Worm (Caenorhabditis elegans) whole organism, midembryonic: ENCODE measurements around the gene srbc-65.
"Not testable (repeated sequence)": the region's sequence is repeated elsewhere in the genome, so short reads cannot be mapped to it uniquely, and the experiment has no call there.

Source experiments
- T22C8.4 ChIP-seq: fragments of 200-800 bp; sonication (Bioruptor generic); IDR thresholded peaks from 2 replicates; pipeline ENCODE4 v1.3.6; 2022; ENCODE audit warnings: missing genetic modification characterization, missing compliant biosample characterization
- cog-1 ChIP-seq: sonication (generic microtip); optimal IDR thresholded peaks from 2 replicates; lab custom pipeline; 2016; ENCODE audit warnings: missing genetic modification characterization, missing compliant biosample characterization
- flt-1 ChIP-seq: fragments of 200-800 bp; sonication (Bioruptor generic); IDR thresholded peaks from 2 replicates; pipeline ENCODE4 v1.3.6; 2022; ENCODE audit warnings: missing genetic modification characterization, missing compliant biosample characterization
- klf-2 ChIP-seq: fragments of 200-800 bp; sonication (Bioruptor generic); conservative IDR thresholded peaks from 2 replicates; pipeline ENCODE4 v1.3.6; 2022; ENCODE audit warnings: missing genetic modification reagents, missing genetic modification characterization, missing compliant biosample characterization
- med-1 ChIP-seq: sonication (generic microtip); optimal IDR thresholded peaks from 2 replicates; lab custom pipeline; 2017; ENCODE audit warnings: missing genetic modification characterization, mild to moderate bottlenecking, missing compliant biosample characterization, antibody characterized with exemption, missing genetic modification reagents; ENCODE audit not compliant: insufficient read depth
- ref-1 ChIP-seq: fragments of 200-800 bp; sonication (Bioruptor generic); conservative IDR thresholded peaks from 2 replicates; pipeline ENCODE4 v1.3.6; 2022; ENCODE audit warnings: missing genetic modification reagents, missing genetic modification characterization, missing compliant biosample characterization
- tab-1 ChIP-seq: fragments of 200-800 bp; sonication (Bioruptor generic); IDR thresholded peaks from 2 replicates; pipeline ENCODE4 v1.3.6; 2022; ENCODE audit warnings: missing genetic modification characterization, missing compliant biosample characterization
- ztf-23 ChIP-seq: fragments of 200-800 bp; sonication (Bioruptor generic); IDR thresholded peaks from 2 replicates; pipeline ENCODE4 v1.3.6; 2022; ENCODE audit warnings: missing genetic modification reagents, missing genetic modification characterization, missing compliant biosample characterization
- ztf-29 ChIP-seq: fragments of 200-800 bp; sonication (Bioruptor generic); IDR thresholded peaks from 2 replicates; pipeline ENCODE4 v1.3.6; 2022; ENCODE audit warnings: missing genetic modification reagents, missing genetic modification characterization, missing compliant biosample characterization

The srbc-65 gene

DNA sequence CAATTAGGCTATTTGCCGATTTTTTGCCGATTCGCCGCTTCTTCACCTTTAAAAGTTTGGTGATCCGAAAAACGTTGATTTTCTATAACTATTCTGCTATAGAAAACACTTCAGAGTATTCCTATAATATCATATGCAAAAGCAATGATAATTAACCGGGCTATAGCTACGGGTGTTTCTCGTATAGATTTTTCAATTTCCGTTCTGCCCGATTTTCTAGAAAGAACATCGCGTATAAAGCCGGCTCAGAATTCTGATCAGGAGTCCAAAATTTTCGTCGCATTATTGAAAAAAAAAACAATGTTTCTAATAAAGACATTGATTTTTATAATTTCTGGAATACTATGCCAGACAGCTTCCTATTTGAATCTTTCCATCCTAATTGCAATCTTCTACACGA, at the start of gene srbc-65:
TSS of gene srbc-65 (plus strand) at position 301 of the 400 bp plus-strand sequence.
- TF ChIP-seq flt-1 (GFP tag; lab: Robert Waterston, UW) (no peak), med-1 (GFP tag; lab: Kevin White, UChicago) (no peak), tab-1 (GFP tag; lab: Robert Waterston, UW) (no peak), ztf-23 (GFP tag; lab: Robert Waterston, UW) (no peak), T22C8.4 (GFP tag; lab: Robert Waterston, UW) (no peak), ref-1 (GFP tag; lab: Robert Waterston, UW) (no peak)

DNA sequence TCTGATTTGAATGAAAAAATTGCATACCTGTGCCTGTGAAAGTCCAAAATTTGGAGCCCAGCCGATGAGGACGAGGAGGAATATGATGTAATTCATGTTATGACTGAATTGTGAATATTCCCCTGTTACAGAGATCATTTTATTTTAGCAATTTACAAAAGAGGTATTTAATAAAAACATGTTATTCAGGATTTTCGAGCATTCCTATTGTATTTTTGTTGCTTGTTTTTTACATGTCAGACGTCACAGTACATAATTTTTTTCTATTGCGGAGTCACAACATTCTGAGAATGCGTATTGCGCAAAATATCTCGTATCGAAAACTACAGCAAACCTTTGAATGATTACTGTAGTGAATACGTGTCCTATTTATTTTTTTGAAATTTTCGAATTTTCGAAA, 47.6 kb upstream of the srbc-65 start, which contains the start of gene F36D3.14:
TSS of gene F36D3.14 (minus strand) at position 101 of the 400 bp plus-strand sequence.
- TF ChIP-seq T22C8.4 (GFP tag; lab: Robert Waterston, UW) (no peak), ref-1 (GFP tag; lab: Robert Waterston, UW) (no peak), med-1 (GFP tag; lab: Kevin White, UChicago) (no peak), klf-2 (GFP tag; lab: Robert Waterston, UW) (no peak), tab-1 (GFP tag; lab: Robert Waterston, UW) (no peak), flt-1 (GFP tag; lab: Robert Waterston, UW) (no peak), ztf-23 (GFP tag; lab: Robert Waterston, UW) (no peak), ztf-29 (no peak), cog-1 (tag; lab: Kevin White, UChicago) (no peak)

ce11 chrV:16505828-16506227, 45.0 kb upstream of the srbc-65 start, which contains the start of gene nhr-54:
TSS of gene nhr-54 (minus strand) at chrV:16505928.
- TF ChIP-seq ztf-23 (GFP tag; lab: Robert Waterston, UW), result no peak
- TF ChIP-seq flt-1 (GFP tag; lab: Robert Waterston, UW), result no peak
- no peak for TF ChIP-seq klf-2 (GFP tag; lab: Robert Waterston, UW)
- TF ChIP-seq cog-1 (tag; lab: Kevin White, UChicago), result no peak
- TF ChIP-seq ztf-29, result no peak
- TF ChIP-seq T22C8.4 (GFP tag; lab: Robert Waterston, UW), result no peak
- no peak for TF ChIP-seq med-1 (GFP tag; lab: Kevin White, UChicago)
- no peak for TF ChIP-seq tab-1 (GFP tag; lab: Robert Waterston, UW)
- TF ChIP-seq ref-1 (GFP tag; lab: Robert Waterston, UW), result no peak

DNA sequence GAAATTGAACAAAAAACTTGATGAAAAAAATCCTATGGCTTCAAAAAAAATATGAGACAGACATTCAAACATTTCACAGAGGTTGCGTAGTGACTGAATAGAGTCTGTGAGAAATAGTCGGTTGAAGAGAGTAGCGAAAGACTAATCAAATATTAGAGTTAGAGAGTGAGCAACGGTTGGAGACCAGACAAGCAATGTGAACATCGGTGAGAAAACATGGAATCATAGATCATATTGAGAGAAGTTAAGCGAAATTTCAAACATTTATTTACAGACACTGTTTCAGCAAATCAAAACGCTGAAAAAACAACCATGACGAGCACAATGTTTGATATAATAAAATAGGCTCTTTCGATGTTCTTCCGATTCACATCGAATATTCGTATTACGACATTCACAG, 44.1 kb upstream of the srbc-65 start:
- TF ChIP-seq cog-1 (tag; lab: Kevin White, UChicago), result no peak
- no peak for TF ChIP-seq ref-1 (GFP tag; lab: Robert Waterston, UW)
- TF ChIP-seq ztf-23 (GFP tag; lab: Robert Waterston, UW), result no peak
- no peak for TF ChIP-seq klf-2 (GFP tag; lab: Robert Waterston, UW)
- no peak for TF ChIP-seq med-1 (GFP tag; lab: Kevin White, UChicago)
- TF ChIP-seq T22C8.4 (GFP tag; lab: Robert Waterston, UW), result no peak
- no peak for TF ChIP-seq ztf-29
- TF ChIP-seq tab-1 (GFP tag; lab: Robert Waterston, UW), result no peak
- TF ChIP-seq flt-1 (GFP tag; lab: Robert Waterston, UW), result no peak

DNA sequence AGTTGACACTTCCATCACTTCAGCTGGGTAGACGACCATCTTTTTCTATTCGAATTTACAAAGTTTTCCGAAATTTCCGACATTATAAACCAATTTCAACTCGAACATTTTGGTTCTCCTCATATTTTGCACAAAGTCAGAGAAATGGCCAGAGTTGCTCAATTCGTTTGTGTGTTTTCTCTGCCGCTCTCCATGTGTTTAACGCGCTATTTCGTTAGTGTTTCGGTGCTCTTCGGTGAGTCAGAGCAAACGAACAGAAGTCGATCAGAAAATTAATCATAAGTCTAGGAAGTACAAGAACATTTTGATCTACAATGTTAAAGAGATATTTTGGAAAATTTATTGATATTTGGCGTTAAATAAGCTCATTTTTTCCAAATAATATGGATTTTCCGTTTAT, 42.1 kb upstream of the srbc-65 start, which contains the start of gene srr-3:
TSS of gene srr-3 (minus strand) at position 101 of the 400 bp plus-strand sequence.
- TF ChIP-seq ztf-29 (no peak), cog-1 (tag; lab: Kevin White, UChicago) (no peak), T22C8.4 (GFP tag; lab: Robert Waterston, UW) (no peak), ztf-23 (GFP tag; lab: Robert Waterston, UW) (no peak), flt-1 (GFP tag; lab: Robert Waterston, UW) (no peak), ref-1 (GFP tag; lab: Robert Waterston, UW) (no peak), klf-2 (GFP tag; lab: Robert Waterston, UW) (no peak), tab-1 (GFP tag; lab: Robert Waterston, UW) (no peak), med-1 (GFP tag; lab: Kevin White, UChicago) (no peak)

DNA sequence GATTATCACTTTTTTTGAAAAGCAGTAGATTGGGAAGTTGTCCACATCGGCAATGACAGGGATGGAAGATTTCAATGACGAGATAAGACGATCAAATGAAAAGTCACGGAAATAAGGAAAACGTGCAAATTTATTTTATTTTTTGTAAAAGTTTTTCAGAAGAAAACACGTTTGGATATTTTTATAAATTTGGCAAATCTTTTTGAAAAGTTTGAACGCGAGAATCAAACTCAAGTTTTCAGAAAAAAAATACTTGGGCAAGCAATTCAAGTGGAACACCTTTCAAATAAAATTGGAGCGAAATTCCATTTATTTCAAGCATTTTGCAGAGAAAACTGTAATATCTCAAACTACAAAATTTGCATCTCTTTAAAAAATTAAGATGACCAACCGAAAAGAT, 35.6 kb upstream of the srbc-65 start, which contains the start of gene F36D3.5:
TSS of gene F36D3.5 (minus strand) at position 101 of the 400 bp plus-strand sequence.
- not testable (repeated sequence) for TF ChIP-seq ztf-23 (GFP tag; lab: Robert Waterston, UW); cog-1 (tag; lab: Kevin White, UChicago); tab-1 (GFP tag; lab: Robert Waterston, UW)

DNA sequence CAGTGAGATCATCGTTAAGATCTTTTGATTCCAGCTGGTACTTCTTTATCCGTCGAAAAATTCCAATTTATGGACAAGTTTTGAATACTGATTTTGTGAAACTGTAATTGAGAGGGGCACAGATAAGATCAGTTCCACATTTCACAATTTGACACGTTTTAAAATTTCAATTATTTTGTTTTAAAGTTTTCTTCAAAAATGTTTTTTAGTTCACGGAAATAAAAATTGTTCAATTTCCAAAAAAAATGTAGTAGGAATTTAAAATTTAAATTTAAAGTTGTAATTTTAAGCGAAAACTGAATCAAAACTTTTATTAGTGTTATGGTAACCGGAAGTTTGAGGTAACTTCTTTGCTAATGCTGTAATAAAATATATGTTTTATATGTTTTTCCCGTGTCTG, 33.2 kb upstream of the srbc-65 start, which contains the start of gene F36D3.4:
TSS of gene F36D3.4 (minus strand) at position 101 of the 400 bp plus-strand sequence.
- TF ChIP-seq med-1 (GFP tag; lab: Kevin White, UChicago), result no peak

- no peak for TF ChIP-seq cog-1 (tag; lab: Kevin White, UChicago)
- TF ChIP-seq ref-1 (GFP tag; lab: Robert Waterston, UW), result no peak
- no peak for TF ChIP-seq flt-1 (GFP tag; lab: Robert Waterston, UW)
- TF ChIP-seq med-1 (GFP tag; lab: Kevin White, UChicago), result no peak
- no peak for TF ChIP-seq tab-1 (GFP tag; lab: Robert Waterston, UW)
- no peak for TF ChIP-seq klf-2 (GFP tag; lab: Robert Waterston, UW)
Observed at ce11 chrV:16522242-16522641, 28.5 kb upstream of the srbc-65 start, which contains the start of gene srw-34. TSS of gene srw-34 (minus strand) at chrV:16522342.

DNA sequence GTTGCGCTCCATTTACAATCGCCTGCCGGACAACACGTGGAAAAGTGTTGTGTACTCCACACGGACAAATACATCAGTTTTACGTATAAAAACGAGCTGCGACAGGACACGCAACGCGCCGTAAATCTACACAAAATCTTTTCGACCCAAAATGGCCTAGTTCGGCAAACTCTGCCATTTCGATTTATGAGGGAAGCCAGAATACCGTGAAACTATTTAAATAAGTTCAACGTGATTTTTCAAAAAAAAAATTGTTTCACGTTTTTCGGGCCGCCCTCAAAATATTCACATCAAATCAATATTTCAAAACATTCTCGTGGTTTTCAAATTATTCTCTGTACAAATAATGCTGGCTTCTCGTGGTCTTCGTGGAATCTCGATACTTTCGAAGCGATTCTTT, 23.9 kb upstream of the srbc-65 start, which contains the start of gene F36D3.8:
TSS of gene F36D3.8 (plus strand) at position 301 of the 400 bp plus-strand sequence.
- TF ChIP-seq klf-2 (GFP tag; lab: Robert Waterston, UW), result no peak
- TF ChIP-seq ztf-29, result no peak
- no peak for TF ChIP-seq T22C8.4 (GFP tag; lab: Robert Waterston, UW)
- no peak for TF ChIP-seq tab-1 (GFP tag; lab: Robert Waterston, UW)
- no peak for TF ChIP-seq ztf-23 (GFP tag; lab: Robert Waterston, UW)
- no peak for TF ChIP-seq med-1 (GFP tag; lab: Kevin White, UChicago)
- TF ChIP-seq ref-1 (GFP tag; lab: Robert Waterston, UW), result no peak
- TF ChIP-seq cog-1 (tag; lab: Kevin White, UChicago), result no peak
- no peak for TF ChIP-seq flt-1 (GFP tag; lab: Robert Waterston, UW)
